Fruit fly (Drosophila melanogaster) whole organism, embryonic: ENCODE results near the gene Obp93a.

ENCODE experiments used
- Antp ChIP-seq: fragments of 200-800 bp; sonication (Bioruptor generic); optimal IDR thresholded peaks from 3 replicates; lab custom pipeline; 2016; ENCODE audit warnings: missing biosample characterization, missing genetic modification characterization
- B-H2 ChIP-seq: fragments of 200-800 bp; sonication (Bioruptor generic); optimal IDR thresholded peaks from 2 replicates; lab custom pipeline; 2018; ENCODE audit warnings: missing biosample characterization, mild to moderate bottlenecking, missing genetic modification characterization
- CG10321 ChIP-seq: fragments of 200-800 bp; sonication (Bioruptor generic); IDR thresholded peaks from 2 replicates; pipeline ENCODE4 v1.3.6; 2022; ENCODE audit warnings: missing biosample characterization, missing genetic modification characterization
- CG11560 ChIP-seq: fragments of 200-800 bp; sonication (Bioruptor generic); IDR thresholded peaks from 3 replicates; pipeline ENCODE4 v1.3.6; 2022; ENCODE audit warnings: missing biosample characterization, missing genetic modification characterization
- CG11723 ChIP-seq: fragments of 200-800 bp; sonication (Bioruptor generic); optimal IDR thresholded peaks from 2 replicates; lab custom pipeline; 2017; ENCODE audit warnings: missing biosample characterization, mild to moderate bottlenecking, missing genetic modification characterization
- CG13296 ChIP-seq: fragments of 200-800 bp; sonication (Bioruptor generic); optimal IDR thresholded peaks from 3 replicates; lab custom pipeline; 2018; ENCODE audit warnings: missing biosample characterization, mild to moderate bottlenecking, missing genetic modification characterization
- CG17385 ChIP-seq: fragments of 200-800 bp; sonication (Bioruptor generic); optimal IDR thresholded peaks from 3 replicates; lab custom pipeline; 2018; ENCODE audit warnings: missing biosample characterization, mild to moderate bottlenecking, missing genetic modification characterization
- CG18764 ChIP-seq: fragments of 200-800 bp; sonication (Bioruptor generic); optimal IDR thresholded peaks from 3 replicates; lab custom pipeline; 2016; ENCODE audit warnings: missing biosample characterization, missing genetic modification characterization
- CG2199 ChIP-seq: fragments of 200-800 bp; sonication (Bioruptor generic); IDR thresholded peaks from 3 replicates; pipeline ENCODE4 v1.3.6; 2022; ENCODE audit warnings: missing biosample characterization, missing genetic modification characterization
- CG2202 ChIP-seq: fragments of 200-800 bp; sonication (Bioruptor generic); optimal IDR thresholded peaks from 2 replicates; lab custom pipeline; 2018; ENCODE audit warnings: missing biosample characterization, mild to moderate bottlenecking, missing genetic modification characterization
- CG3065 ChIP-seq: fragments of 200-800 bp; sonication (Bioruptor generic); optimal IDR thresholded peaks from 2 replicates; lab custom pipeline; 2016; ENCODE audit warnings: missing biosample characterization, missing genetic modification characterization
- CG42726 ChIP-seq: fragments of 200-800 bp; sonication (Bioruptor generic); IDR thresholded peaks from 2 replicates; pipeline ENCODE4 v1.3.6; 2022; ENCODE audit warnings: missing biosample characterization, missing genetic modification characterization; ENCODE audit not compliant: partially characterized antibody
- CG4328 ChIP-seq: fragments of 200-800 bp; sonication (Bioruptor generic); optimal IDR thresholded peaks from 3 replicates; lab custom pipeline; 2017; ENCODE audit warnings: missing biosample characterization, missing genetic modification reagents, missing genetic modification characterization
- CG4404 ChIP-seq: fragments of 200-800 bp; sonication (Bioruptor generic); IDR thresholded peaks from 2 replicates; pipeline ENCODE4 v1.3.6; 2022; ENCODE audit warnings: missing biosample characterization, missing genetic modification characterization
- CG4854 ChIP-seq: fragments of 200-800 bp; sonication (Bioruptor generic); optimal IDR thresholded peaks from 2 replicates; lab custom pipeline; 2016; ENCODE audit warnings: missing biosample characterization, missing genetic modification characterization, inconsistent platforms
- CG5180 ChIP-seq: fragments of 200-800 bp; sonication (Bioruptor generic); optimal IDR thresholded peaks from 3 replicates; lab custom pipeline; 2017; ENCODE audit warnings: missing biosample characterization, missing genetic modification characterization, mild to moderate bottlenecking, moderate library complexity, missing genetic modification reagents
- CG7963 ChIP-seq: fragments of 200-800 bp; sonication (Bioruptor generic); IDR thresholded peaks from 3 replicates; pipeline ENCODE4 v1.3.6; 2022; ENCODE audit warnings: missing biosample characterization, missing genetic modification characterization; ENCODE audit not compliant: partially characterized antibody
- CG9609 ChIP-seq: fragments of 200-800 bp; sonication (Bioruptor generic); optimal IDR thresholded peaks from 3 replicates; lab custom pipeline; 2016; ENCODE audit warnings: missing biosample characterization, missing genetic modification characterization
- CG9797 ChIP-seq: fragments of 200-800 bp; sonication (Bioruptor generic); optimal IDR thresholded peaks from 3 replicates; lab custom pipeline; 2018; ENCODE audit warnings: missing biosample characterization, mild to moderate bottlenecking, missing genetic modification characterization
- Dbx ChIP-seq: fragments of 200-800 bp; sonication (Bioruptor generic); IDR thresholded peaks from 3 replicates; pipeline ENCODE4 v1.3.6; 2022; ENCODE audit warnings: missing biosample characterization, missing genetic modification characterization
- Dll ChIP-seq: fragments of 200-800 bp; sonication (Bioruptor generic); IDR thresholded peaks from 4 replicates; pipeline ENCODE4 v1.3.6; 2022; ENCODE audit warnings: missing biosample characterization, missing genetic modification characterization; ENCODE audit not compliant: partially characterized antibody
- ERR ChIP-seq: fragments of 200-800 bp; sonication (Bioruptor generic); optimal IDR thresholded peaks from 2 replicates; lab custom pipeline; 2016; ENCODE audit warnings: missing biosample characterization, missing genetic modification characterization
- Ets65A ChIP-seq: fragments of 200-800 bp; sonication (Bioruptor generic); peaks from one replicate; lab custom pipeline; 2016; ENCODE audit warnings: missing biosample characterization, missing genetic modification characterization
- Hey ChIP-seq: fragments of 200-800 bp; sonication (Bioruptor generic); optimal IDR thresholded peaks from 3 replicates; lab custom pipeline; 2018; ENCODE audit warnings: missing biosample characterization, mild to moderate bottlenecking, missing genetic modification characterization
- Hr78 ChIP-seq, 2 experiments: fragments of 200-800 bp in 1 of 2; fragments of >200 bp in 1 of 2; sonication (Bioruptor generic) in 1 of 2; optimal IDR thresholded peaks; 2 replicates each; lab custom pipeline; 2017 to 2019; ENCODE audit warnings: missing biosample characterization in 2 of 2, missing genetic modification characterization in 2 of 2, mild to moderate bottlenecking in 1 of 2, moderate library complexity in 1 of 2
- Sox102F ChIP-seq: fragments of 200-800 bp; sonication (Bioruptor generic); optimal IDR thresholded peaks from 2 replicates; lab custom pipeline; 2018; ENCODE audit warnings: missing biosample characterization, mild to moderate bottlenecking, missing genetic modification characterization, moderate library complexity
- Spps ChIP-seq: fragments of 200-800 bp; sonication (Bioruptor generic); optimal IDR thresholded peaks from 2 replicates; lab custom pipeline; 2018; ENCODE audit warnings: missing biosample characterization, mild to moderate bottlenecking, missing genetic modification characterization
- YL-1 ChIP-seq: fragments of 200-800 bp; sonication (Bioruptor generic); optimal IDR thresholded peaks from 3 replicates; lab custom pipeline; 2017; ENCODE audit warnings: missing biosample characterization, mild to moderate bottlenecking, missing genetic modification characterization
- ab ChIP-seq: fragments of 200-800 bp; sonication (Bioruptor generic); optimal IDR thresholded peaks from 2 replicates; lab custom pipeline; 2016; ENCODE audit warnings: missing biosample characterization, missing genetic modification characterization
- ase ChIP-seq: fragments of 200-800 bp; sonication (Bioruptor generic); IDR thresholded peaks from 3 replicates; pipeline ENCODE4 v1.3.6; 2022; ENCODE audit warnings: missing biosample characterization, missing genetic modification characterization
- bab2 ChIP-seq: fragments of 200-800 bp; sonication (Bioruptor generic); optimal IDR thresholded peaks from 2 replicates; lab custom pipeline; 2016; ENCODE audit warnings: missing biosample characterization, missing genetic modification characterization
- bcd ChIP-seq: fragments of 200-800 bp; sonication (Bioruptor generic); optimal IDR thresholded peaks from 2 replicates; lab custom pipeline; 2017; ENCODE audit warnings: missing biosample characterization, mild to moderate bottlenecking, missing genetic modification characterization
- cad ChIP-seq: fragments of >200 bp; optimal IDR thresholded peaks from 2 replicates; lab custom pipeline; 2017; ENCODE audit warnings: missing biosample characterization, missing genetic modification characterization
- chinmo ChIP-seq: fragments of 200-800 bp; sonication (Bioruptor generic); IDR thresholded peaks from 4 replicates; pipeline ENCODE4 v1.3.6; 2022; ENCODE audit warnings: missing biosample characterization, missing genetic modification characterization; ENCODE audit not compliant: partially characterized antibody
- cwo ChIP-seq: fragments of 200-800 bp; sonication (Bioruptor generic); optimal IDR thresholded peaks from 3 replicates; lab custom pipeline; 2017; ENCODE audit warnings: missing biosample characterization, missing genetic modification characterization, mild to moderate bottlenecking, moderate library complexity, missing genetic modification reagents
- dm ChIP-seq: fragments of 200-800 bp; sonication (Bioruptor generic); optimal IDR thresholded peaks from 3 replicates; lab custom pipeline; 2016; ENCODE audit warnings: missing biosample characterization, missing genetic modification characterization
- fd3F ChIP-seq: fragments of 200-800 bp; sonication (Bioruptor generic); optimal IDR thresholded peaks from 2 replicates; lab custom pipeline; 2018; ENCODE audit warnings: missing biosample characterization, mild to moderate bottlenecking, missing genetic modification characterization, moderate library complexity
- kni ChIP-seq: fragments of 200-800 bp; sonication (Bioruptor generic); optimal IDR thresholded peaks from 3 replicates; lab custom pipeline; 2017; ENCODE audit warnings: mild to moderate bottlenecking, missing biosample characterization, missing genetic modification reagents, missing genetic modification characterization
- mirr ChIP-seq: fragments of 200-800 bp; sonication (Bioruptor generic); optimal IDR thresholded peaks from 3 replicates; lab custom pipeline; 2018; ENCODE audit warnings: missing biosample characterization, mild to moderate bottlenecking, missing genetic modification characterization
- nmo ChIP-seq: fragments of 200-800 bp; sonication (Bioruptor generic); optimal IDR thresholded peaks from 2 replicates; lab custom pipeline; 2018; ENCODE audit warnings: missing biosample characterization, mild to moderate bottlenecking, missing genetic modification characterization, moderate library complexity
- oc ChIP-seq: fragments of 200-800 bp; sonication (Bioruptor generic); optimal IDR thresholded peaks from 2 replicates; lab custom pipeline; 2018; ENCODE audit warnings: missing biosample characterization, mild to moderate bottlenecking, missing genetic modification characterization, moderate library complexity
- pnt ChIP-seq: fragments of 200-800 bp; sonication (Bioruptor generic); optimal IDR thresholded peaks from 3 replicates; lab custom pipeline; 2016; ENCODE audit warnings: missing biosample characterization, missing genetic modification characterization
- rib ChIP-seq: fragments of 200-800 bp; sonication (Bioruptor generic); IDR thresholded peaks from 2 replicates; pipeline ENCODE4 v1.3.6; 2022; ENCODE audit warnings: missing biosample characterization, missing genetic modification characterization
- ro ChIP-seq: fragments of 200-800 bp; sonication (Bioruptor generic); IDR thresholded peaks from 2 replicates; pipeline ENCODE4 v1.3.6; 2022; ENCODE audit warnings: missing biosample characterization, missing genetic modification characterization
- salm ChIP-seq: fragments of 200-800 bp; sonication (Bioruptor generic); optimal IDR thresholded peaks from 2 replicates; lab custom pipeline; 2018; ENCODE audit warnings: missing biosample characterization, mild to moderate bottlenecking, missing genetic modification characterization
- tgo ChIP-seq: fragments of 200-800 bp; sonication (Bioruptor generic); IDR thresholded peaks from 3 replicates; pipeline ENCODE4 v1.3.6; 2022; ENCODE audit warnings: missing biosample characterization, missing genetic modification characterization
- toy ChIP-seq: fragments of 200-800 bp; sonication (Bioruptor generic); IDR thresholded peaks from 2 replicates; pipeline ENCODE4 v1.3.6; 2022; ENCODE audit warnings: missing biosample characterization, missing genetic modification characterization
- vfl ChIP-seq: fragments of 200-800 bp; sonication (Bioruptor generic); optimal IDR thresholded peaks from 2 replicates; lab custom pipeline; 2016; ENCODE audit warnings: missing biosample characterization, missing genetic modification characterization
- wek ChIP-seq: fragments of 200-800 bp; sonication (Bioruptor generic); optimal IDR thresholded peaks from 3 replicates; lab custom pipeline; 2018; ENCODE audit warnings: missing biosample characterization, mild to moderate bottlenecking, missing genetic modification characterization, moderate library complexity

Obp93a gene

dm6 chr3R:21107907-21108591, 21.5 kb downstream of the Obp93a start, which contains the start of the genes Sec15 and rtet (continued):
- TF ChIP-seq chinmo (0 out of 4 replicates have a peak, but pooled peaks have one; percentile 30), ERR (GFP tag; lab: Kevin White, UChicago) (no peak), fd3F (GFP tag; lab: Kevin White, UChicago) (no peak), Spps (no peak), CG10321 (GFP tag; lab: Robert Waterston, UW) (no peak), Hey (tag; lab: Kevin White, UChicago) (no peak), CG13296 (GFP tag; lab: Kevin White, UChicago) (peak; percentile 62), rib (GFP tag; lab: Robert Waterston, UW) (no peak), CG9609 (GFP tag; lab: Kevin White, UChicago) (peak; percentile 33), cad (GFP tag; lab: Kevin White, UChicago) (no peak), Dbx (peak; percentile 61; the same call in 1 of the 3 replicates), CG18764 (GFP tag; lab: Kevin White, UChicago) (peak; percentile 78), bab2 (GFP tag; lab: Kevin White, UChicago) (peak; percentile 28), CG3065 (GFP tag; lab: Kevin White, UChicago) (no peak), ab (no peak), nmo (peak; percentile 78), CG2199 (GFP tag; lab: Robert Waterston, UW) (no peak), Ets65A (peak; percentile 93), vfl (GFP tag; lab: Kevin White, UChicago) (no peak), CG9797 (GFP tag; lab: Kevin White, UChicago) (peak; percentile 21), CG11560 (tag; lab: Robert Waterston, UW) (peak; percentile 95), CG11723 (GFP tag; lab: Kevin White, UChicago) (peak; percentile 60), toy (no peak), tgo (GFP tag; lab: Robert Waterston, UW) (peak; percentile 51; the same call in 1 of the 3 replicates), Antp (GFP tag; lab: Kevin White, UChicago) (no peak), YL-1 (peak; percentile 16), CG4404 (GFP tag; lab: Robert Waterston, UW) (no peak), mirr (GFP tag; lab: Kevin White, UChicago) (peak; percentile 47), CG42726 (GFP tag; lab: Robert Waterston, UW) (no peak), Dll (peak; percentile 75; the same call in 3 of the 4 replicates), ro (no peak), Sox102F (GFP tag; lab: Kevin White, UChicago) (peak; percentile 78), oc (tag; lab: Kevin White, UChicago) (no peak), B-H2 (GFP tag; lab: Kevin White, UChicago) (peak; percentile 62), CG2202 (tag; lab: Kevin White, UChicago) (no peak), salm (no peak), cwo (GFP tag; lab: Kevin White, UChicago) (peak; percentile 39), CG7963 (GFP tag; lab: Robert Waterston, UW) (peak; percentile 22; the same call in 1 of the 3 replicates), bcd (GFP tag; lab: Kevin White, UChicago) (peak; percentile 45), Hr78 (GFP tag; optimal IDR thresholded peaks at IDR 0.05; lab: Kevin White, UChicago) (no peak), CG5180 (GFP tag; lab: Kevin White, UChicago) (no peak), pnt (GFP tag; lab: Kevin White, UChicago) (no peak), CG17385 (GFP tag; lab: Kevin White, UChicago) (peak; percentile 46), wek (GFP tag; lab: Kevin White, UChicago) (peak; percentile 4), CG4328 (peak; percentile 72), ase (peak; percentile 39; the same call in 1 of the 3 replicates), kni (GFP tag; lab: Kevin White, UChicago) (peak; percentile 10), CG4854 (GFP tag; lab: Kevin White, UChicago) (peak; percentile 17), dm (peak; percentile 24)
